Worm (Caenorhabditis elegans): Measurements from ENCODE around the gene csn-4.
"Not testable (repeated sequence)": the region's sequence is repeated elsewhere in the genome, so short reads cannot be mapped to it uniquely, and the experiment has no call there.

The csn-4 gene

ce11 chrIV:1053989-1054388 lies 32.8 kb downstream of the csn-4 start:
- TF ChIP-seq ceh-16 (tag; optimal IDR thresholded peaks at IDR 0.05) (no peak), nhr-77 (tag; optimal IDR thresholded peaks at IDR 0.05) (no peak), nhr-11 (tag; optimal IDR thresholded peaks at IDR 0.05) (no peak), lin-39 (tag; optimal IDR thresholded peaks at IDR 0.05) (no peak), unc-62 (GFP tag; optimal IDR thresholded peaks at IDR 0.05) (no peak), nhr-25 (tag; optimal IDR thresholded peaks at IDR 0.05) (no peak), zag-1 (tag; optimal IDR thresholded peaks at IDR 0.05) (no peak), sma-9 (GFP tag; optimal IDR thresholded peaks at IDR 0.05) (no peak), sma-9 (tag; optimal IDR thresholded peaks at IDR 0.05) (no peak), snpc-4 (tag; optimal IDR thresholded peaks at IDR 0.05) (no peak), Y55F3AM.14 (GFP tag; optimal IDR thresholded peaks at IDR 0.05) (no peak), lin-11 (tag; optimal IDR thresholded peaks at IDR 0.05) (no peak), R02D3.7 (tag; optimal IDR thresholded peaks at IDR 0.05) (no peak)

- not testable (repeated sequence) for TF ChIP-seq mbf-1, elt-3, dmd-4 (tag; optimal IDR thresholded peaks at IDR 0.05)
Observed at ce11 chrIV:1051636-1052133, 35.1 kb downstream of the csn-4 start, which contains the start of gene Y55F3AM.21. Gene Y55F3AM.21, minus strand, starts transcription at chrIV:1051686.

ce11 chrIV:1046996-1047395 lies 39.8 kb downstream of the csn-4 start:
- TF ChIP-seq dmd-4 (tag; optimal IDR thresholded peaks at IDR 0.05), result no peak
- no peak for TF ChIP-seq nhr-11 (tag; optimal IDR thresholded peaks at IDR 0.05)
- TF ChIP-seq R02D3.7 (tag; optimal IDR thresholded peaks at IDR 0.05), result no peak
- TF ChIP-seq ceh-82 (tag; optimal IDR thresholded peaks at IDR 0.05), result no peak
- no peak for TF ChIP-seq ztf-4 (tag; optimal IDR thresholded peaks at IDR 0.05)
- no peak for TF ChIP-seq aly-2 (tag; optimal IDR thresholded peaks at IDR 0.05)
- TF ChIP-seq unc-39 (tag; optimal IDR thresholded peaks at IDR 0.05), result no peak

ce11 chrIV:1045683-1046082 lies 41.1 kb downstream of the csn-4 start, which contains the start of gene srx-12:
Gene srx-12, plus strand, starts transcription at chrIV:1045983.
- no peak for TF ChIP-seq alr-1 (tag; optimal IDR thresholded peaks at IDR 0.05)
- no peak for TF ChIP-seq unc-55 (GFP tag; optimal IDR thresholded peaks at IDR 0.05)
- no peak for TF ChIP-seq nhr-21 (tag; optimal IDR thresholded peaks at IDR 0.05)
- TF ChIP-seq nhr-77 (tag; optimal IDR thresholded peaks at IDR 0.05), result no peak
- TF ChIP-seq ztf-11 (tag; optimal IDR thresholded peaks at IDR 0.05), result no peak
- TF ChIP-seq unc-62 (GFP tag; optimal IDR thresholded peaks at IDR 0.05), result no peak
- TF ChIP-seq mdl-1 (tag; optimal IDR thresholded peaks at IDR 0.05), result no peak
- no peak for TF ChIP-seq sem-4 (tag; optimal IDR thresholded peaks at IDR 0.05)
- no peak for TF ChIP-seq fos-1 (tag; optimal IDR thresholded peaks at IDR 0.05)
- TF ChIP-seq F13H6.1 (tag; optimal IDR thresholded peaks at IDR 0.05), result no peak
- no peak for TF ChIP-seq ama-1 (optimal IDR thresholded peaks at IDR 0.05)
- no peak for TF ChIP-seq lin-11 (tag; optimal IDR thresholded peaks at IDR 0.05)
- TF ChIP-seq sma-9 (GFP tag; optimal IDR thresholded peaks at IDR 0.05), result no peak
- no peak for TF ChIP-seq sma-9 (tag; optimal IDR thresholded peaks at IDR 0.05)
- TF ChIP-seq nhr-237 (tag; optimal IDR thresholded peaks at IDR 0.05), result no peak
- no peak for TF ChIP-seq blmp-1 (tag; optimal IDR thresholded peaks at IDR 0.05; ENCODE audit: insufficient read depth)
- no peak for TF ChIP-seq lin-13 (GFP tag; optimal IDR thresholded peaks at IDR 0.05)
- no peak for TF ChIP-seq nhr-11 (tag; optimal IDR thresholded peaks at IDR 0.05)
- no peak for TF ChIP-seq crh-2 (tag; optimal IDR thresholded peaks at IDR 0.05)
- TF ChIP-seq lin-39 (tag; optimal IDR thresholded peaks at IDR 0.05), result no peak

ce11 chrIV:1044287-1044686 lies 42.5 kb downstream of the csn-4 start, which contains the start of gene Y55F3AM.11:
Gene Y55F3AM.11, minus strand, starts transcription at chrIV:1044387.
- TF ChIP-seq lin-13 (GFP tag; optimal IDR thresholded peaks at IDR 0.05) (no peak), Y55F3AM.14 (GFP tag; optimal IDR thresholded peaks at IDR 0.05) (no peak), alr-1 (tag; optimal IDR thresholded peaks at IDR 0.05) (no peak), skn-1 (tag; optimal IDR thresholded peaks at IDR 0.05) (no peak), nhr-77 (tag; optimal IDR thresholded peaks at IDR 0.05) (no peak), fos-1 (tag; optimal IDR thresholded peaks at IDR 0.05) (no peak), nhr-12 (tag; optimal IDR thresholded peaks at IDR 0.05) (no peak), aly-2 (tag; optimal IDR thresholded peaks at IDR 0.05) (no peak), sem-4 (tag; optimal IDR thresholded peaks at IDR 0.05) (no peak), zag-1 (tag; optimal IDR thresholded peaks at IDR 0.05) (no peak), ztf-1 (GFP tag; conservative IDR thresholded peaks at IDR 0.05) (no peak), snpc-4 (tag; optimal IDR thresholded peaks at IDR 0.05) (no peak), gmeb-1 (tag; optimal IDR thresholded peaks at IDR 0.05) (no peak), ztf-4 (tag; optimal IDR thresholded peaks at IDR 0.05) (no peak), nhr-129 (tag; optimal IDR thresholded peaks at IDR 0.05) (no peak), lin-11 (tag; optimal IDR thresholded peaks at IDR 0.05) (no peak), egl-27 (tag; optimal IDR thresholded peaks at IDR 0.05) (no peak), unc-62 (GFP tag; optimal IDR thresholded peaks at IDR 0.05) (no peak)
